Worm (Caenorhabditis elegans): ENCODE results near the gene inpp-5K.

DNA sequence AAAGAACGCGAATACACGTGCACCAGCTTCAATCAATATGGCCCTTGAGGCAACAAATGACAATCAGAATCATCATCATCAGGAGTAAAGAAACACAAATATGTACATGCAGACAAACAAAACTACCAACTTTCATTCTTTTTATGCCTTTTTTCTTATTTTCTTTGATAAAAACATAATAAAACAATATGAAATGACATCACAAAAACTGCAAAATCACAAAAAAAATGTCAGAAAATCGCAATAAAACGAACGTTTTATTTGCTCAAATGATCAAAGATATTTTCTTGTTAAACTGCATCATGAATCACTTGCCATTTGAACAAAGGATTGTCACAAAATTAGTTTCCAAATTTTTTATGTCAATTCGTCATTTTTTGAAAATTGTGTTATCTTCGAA, 6.7 kb downstream of the inpp-5K start:
- TF ChIP-seq rnt-1 (tag; optimal IDR thresholded peaks at IDR 0.05) (no peak), egl-27 (tag; optimal IDR thresholded peaks at IDR 0.05) (no peak), hpl-2 (GFP tag; optimal IDR thresholded peaks at IDR 0.05) (no peak), unc-62 (GFP tag; optimal IDR thresholded peaks at IDR 0.05) (no peak), sox-4 (tag; optimal IDR thresholded peaks at IDR 0.05) (no peak), grh-1 (GFP tag; IDR thresholded peaks at IDR 0.05) (no peak)
